Fruit fly (Drosophila melanogaster) whole organism, adult: Measurements from ENCODE around the gene CG31861.

Experiments
- CG33017 ChIP-seq: fragments of 200-800 bp; sonication (Bioruptor generic); optimal IDR thresholded peaks from 2 replicates; lab custom pipeline; 2018; ENCODE audit warnings: missing biosample characterization, mild to moderate bottlenecking, missing genetic modification characterization, moderate library complexity
- CG7101 ChIP-seq: fragments of 200-800 bp; sonication (Bioruptor generic); optimal IDR thresholded peaks from 2 replicates; lab custom pipeline; 2018; ENCODE audit warnings: missing biosample characterization, mild to moderate bottlenecking, missing genetic modification characterization, moderate library complexity
- Clk ChIP-seq: fragments of 200-800 bp; sonication (Bioruptor generic); optimal IDR thresholded peaks from 2 replicates; lab custom pipeline; 2017; ENCODE audit warnings: missing biosample characterization, missing genetic modification characterization
- tj ChIP-seq: fragments of 200-800 bp; sonication (Bioruptor generic); optimal IDR thresholded peaks from 3 replicates; lab custom pipeline; 2017; ENCODE audit warnings: missing biosample characterization, mild to moderate bottlenecking, missing genetic modification characterization, moderate library complexity

dm6 chr2L:12137708-12138107 is 23.9 kb upstream of the CG31861 start, which contains the start of gene Gr33a:
- TF ChIP-seq CG33017: no peak
- TF ChIP-seq Clk: no peak
- no peak for TF ChIP-seq CG7101 (tag; lab: Kevin White, UChicago)
- no peak for TF ChIP-seq tj
